Worm (Caenorhabditis elegans): ENCODE data around the gene C37E2.10.

Gene C37E2.10

ce11 chrX:14146740-14147140 lies 32.0 kb upstream of the C37E2.10 start (continued):
- no peak for TF ChIP-seq snpc-1.3 (tag; optimal IDR thresholded peaks at IDR 0.05; ENCODE audit: insufficient read depth)
- peak; percentile 67; the same call in 1 of the 2 replicates for TF ChIP-seq hmg-1.2 (GFP tag; IDR thresholded peaks at IDR 0.05)
- TF ChIP-seq chd-7 (tag; optimal IDR thresholded peaks at IDR 0.05), result peak; percentile 46
- TF ChIP-seq fkh-3 (tag; optimal IDR thresholded peaks at IDR 0.05), result no peak
- TF ChIP-seq F33H1.4 (GFP tag; IDR thresholded peaks at IDR 0.05), result no peak
- peak; percentile 68 for TF ChIP-seq somi-1 (GFP tag; optimal IDR thresholded peaks at IDR 0.05)
- no peak for TF ChIP-seq let-607 (tag; optimal IDR thresholded peaks at IDR 0.05)
- TF ChIP-seq ccch-3 (GFP tag; optimal IDR thresholded peaks at IDR 0.05), result no peak
- TF ChIP-seq mes-4 (tag; optimal IDR thresholded peaks at IDR 0.05), result no peak
- TF ChIP-seq snpc-3.4 (tag; optimal IDR thresholded peaks at IDR 0.05), result no peak
- no peak for TF ChIP-seq akir-1 (GFP tag; optimal IDR thresholded peaks at IDR 0.05)
- no peak for TF ChIP-seq lin-54 (GFP tag; optimal IDR thresholded peaks at IDR 0.05)
- TF ChIP-seq ztf-18 (tag; optimal IDR thresholded peaks at IDR 0.05), result peak; percentile 21
- no peak for TF ChIP-seq madf-10 (tag; optimal IDR thresholded peaks at IDR 0.05)
- TF ChIP-seq repo-1 (tag; optimal IDR thresholded peaks at IDR 0.05), result no peak
- 0 out of 2 replicates have a peak, but pooled peaks have one; percentile 29 for TF ChIP-seq B0336.3 (GFP tag; IDR thresholded peaks at IDR 0.05)
- 0 out of 2 replicates have a peak, but pooled peaks have one; percentile 51 for TF ChIP-seq pbrm-1 (GFP tag; IDR thresholded peaks at IDR 0.05)
- TF ChIP-seq gei-17 (GFP tag; optimal IDR thresholded peaks at IDR 0.05), result peak; percentile 62
- peak; percentile 52 for TF ChIP-seq tbp1 (GFP tag; optimal IDR thresholded peaks at IDR 0.05)
- no peak for TF ChIP-seq F10E7.11 (tag; optimal IDR thresholded peaks at IDR 0.05)
- TF ChIP-seq C06A6.2 (GFP tag; conservative IDR thresholded peaks at IDR 0.05), result no peak; the same call in 1 of the 2 replicates
- peak; percentile 42 for TF ChIP-seq egrh-3 (GFP tag; IDR thresholded peaks at IDR 0.05)
- peak; percentile 70 for TF ChIP-seq ztf-26 (tag; optimal IDR thresholded peaks at IDR 0.05)
- TF ChIP-seq die-1 (tag; optimal IDR thresholded peaks at IDR 0.05), result peak; percentile 42
- no peak for TF ChIP-seq ceh-79 (tag; optimal IDR thresholded peaks at IDR 0.05)
- TF ChIP-seq lin-35 (GFP tag; optimal IDR thresholded peaks at IDR 0.05), result no peak
- no peak for TF ChIP-seq ceh-58 (GFP tag; IDR thresholded peaks at IDR 0.05)
- TF ChIP-seq D2030.7 (GFP tag; IDR thresholded peaks at IDR 0.05), result no peak
- TF ChIP-seq zfh-2 (GFP tag; conservative IDR thresholded peaks at IDR 0.05), result peak; percentile 75
- TF ChIP-seq attf-5 (GFP tag; optimal IDR thresholded peaks at IDR 0.05), result peak; percentile 69
- TF ChIP-seq cebp-1 (GFP tag; IDR thresholded peaks at IDR 0.05), result peak; percentile 56; the same call in 1 of the 2 replicates
- peak; percentile 83 for TF ChIP-seq cebp-1 (tag; optimal IDR thresholded peaks at IDR 0.05)
- peak; percentile 17 for TF ChIP-seq pha-4 (tag; optimal IDR thresholded peaks at IDR 0.05)
- TF ChIP-seq F23B12.7 (tag; optimal IDR thresholded peaks at IDR 0.05; ENCODE audit: insufficient read depth), result peak; percentile 69
- no peak for TF ChIP-seq unc-130 (GFP tag; optimal IDR thresholded peaks at IDR 0.05)
- TF ChIP-seq B0035.1 (tag; optimal IDR thresholded peaks at IDR 0.05), result no peak
- TF ChIP-seq ceh-40 (GFP tag; IDR thresholded peaks at IDR 0.05), result no peak
- no peak for TF ChIP-seq dpl-1 (GFP tag; optimal IDR thresholded peaks at IDR 0.05)
- no peak for TF ChIP-seq B0019.2 (GFP tag; conservative IDR thresholded peaks at IDR 0.05)
- 0 out of 2 replicates have a peak, but pooled peaks have one; percentile 38 for TF ChIP-seq ekl-4 (GFP tag; IDR thresholded peaks at IDR 0.05)
- no peak for TF ChIP-seq lag-1 (GFP tag; IDR thresholded peaks at IDR 0.05)
- TF ChIP-seq K12H6.12 (tag; optimal IDR thresholded peaks at IDR 0.05), result peak; percentile 84
- TF ChIP-seq hsf-1 (GFP tag; IDR thresholded peaks at IDR 0.05), result no peak
